Fruit fly (Drosophila melanogaster) whole organism, embryonic: ENCODE results near the gene Ten-m.

Experiments used
- CG10543 ChIP-seq: fragments of 200-800 bp; sonication (Bioruptor generic); optimal IDR thresholded peaks from 3 replicates; lab custom pipeline; 2017; ENCODE audit warnings: missing biosample characterization, mild to moderate bottlenecking, missing genetic modification characterization, moderate library complexity
- CG11695 ChIP-seq: fragments of 200-800 bp; sonication (Bioruptor generic); IDR thresholded peaks from 3 replicates; pipeline ENCODE4 v1.3.6; 2022; ENCODE audit warnings: missing biosample characterization, missing genetic modification characterization
- CG11696 ChIP-seq: fragments of 200-800 bp; sonication (Bioruptor generic); IDR thresholded peaks from 2 replicates; pipeline ENCODE4 v1.3.6; 2022; ENCODE audit warnings: missing biosample characterization, missing genetic modification characterization
- CG13775 ChIP-seq: fragments of 200-800 bp; sonication (Bioruptor generic); optimal IDR thresholded peaks from 3 replicates; lab custom pipeline; 2017; ENCODE audit warnings: missing biosample characterization, mild to moderate bottlenecking, missing genetic modification characterization
- CG15011 ChIP-seq: fragments of 200-800 bp; sonication (Bioruptor generic); optimal IDR thresholded peaks from 3 replicates; lab custom pipeline; 2018; ENCODE audit warnings: missing biosample characterization, mild to moderate bottlenecking, missing genetic modification characterization
- CG16863 ChIP-seq: fragments of 200-800 bp; sonication (Bioruptor generic); optimal IDR thresholded peaks from 3 replicates; lab custom pipeline; 2016; ENCODE audit warnings: missing biosample characterization, missing genetic modification characterization
- CG2712 ChIP-seq: fragments of 200-800 bp; optimal IDR thresholded peaks from 3 replicates; lab custom pipeline; 2019; ENCODE audit warnings: missing biosample characterization, mild to moderate bottlenecking, missing genetic modification characterization, moderate library complexity
- CG33213 ChIP-seq: fragments of 200-800 bp; sonication (Bioruptor generic); optimal IDR thresholded peaks from 3 replicates; lab custom pipeline; 2016; ENCODE audit warnings: missing biosample characterization, missing genetic modification characterization
- CG34422 ChIP-seq: fragments of 200-800 bp; sonication (Bioruptor generic); IDR thresholded peaks from 3 replicates; pipeline ENCODE4 v1.3.6; 2022; ENCODE audit warnings: missing biosample characterization, missing genetic modification characterization
- CG3726 ChIP-seq: fragments of 200-800 bp; sonication (Bioruptor generic); IDR thresholded peaks from 3 replicates; pipeline ENCODE4, ENCODE4 v1.3.6; 2022; ENCODE audit warnings: missing biosample characterization, missing genetic modification characterization
- CG42726 ChIP-seq: fragments of 200-800 bp; sonication (Bioruptor generic); IDR thresholded peaks from 2 replicates; pipeline ENCODE4 v1.3.6; 2022; ENCODE audit warnings: missing biosample characterization, missing genetic modification characterization; ENCODE audit not compliant: partially characterized antibody
- CG4404 ChIP-seq: fragments of 200-800 bp; sonication (Bioruptor generic); IDR thresholded peaks from 2 replicates; pipeline ENCODE4 v1.3.6; 2022; ENCODE audit warnings: missing biosample characterization, missing genetic modification characterization
- CG4617 ChIP-seq: fragments of 200-800 bp; sonication (Bioruptor generic); optimal IDR thresholded peaks from 3 replicates; lab custom pipeline; 2016; ENCODE audit warnings: missing biosample characterization, missing genetic modification characterization, borderline replicate concordance
- CG4820 ChIP-seq: fragments of 200-800 bp; sonication (Bioruptor generic); optimal IDR thresholded peaks from 3 replicates; lab custom pipeline; 2016; ENCODE audit warnings: missing biosample characterization, missing genetic modification characterization
- CG4854 ChIP-seq: fragments of 200-800 bp; sonication (Bioruptor generic); optimal IDR thresholded peaks from 2 replicates; lab custom pipeline; 2016; ENCODE audit warnings: missing biosample characterization, missing genetic modification characterization, inconsistent platforms
- CG6791 ChIP-seq: fragments of 200-800 bp; sonication (Bioruptor generic); IDR thresholded peaks from 3 replicates; pipeline ENCODE4 v1.3.6; 2022; ENCODE audit warnings: missing biosample characterization, missing genetic modification characterization; ENCODE audit not compliant: partially characterized antibody
- CG7357 ChIP-seq: fragments of 200-800 bp; sonication (Bioruptor generic); IDR thresholded peaks from 3 replicates; pipeline ENCODE4 v1.3.6; 2022; ENCODE audit warnings: missing biosample characterization, missing genetic modification characterization
- CG8290 ChIP-seq, 3 experiments: fragments of 200-800 bp; sonication (Bioruptor generic); optimal IDR thresholded peaks; 2 replicates each; lab custom pipeline; 2016 to 2019; ENCODE audit warnings: missing biosample characterization in 3 of 3, missing genetic modification characterization in 3 of 3, mild to moderate bottlenecking in 2 of 3, moderate library complexity in 1 of 3
- CG9215 ChIP-seq: fragments of 200-800 bp; sonication (Bioruptor generic); IDR thresholded peaks from 2 replicates; pipeline ENCODE4 v1.3.6; 2022; ENCODE audit warnings: missing biosample characterization, missing genetic modification characterization
- CG9876 ChIP-seq: fragments of 200-800 bp; sonication (Bioruptor generic); optimal IDR thresholded peaks from 2 replicates; lab custom pipeline; 2016; ENCODE audit warnings: missing biosample characterization, missing genetic modification characterization
- Chrac-16 ChIP-seq: fragments of 200-800 bp; sonication (Bioruptor generic); optimal IDR thresholded peaks from 3 replicates; lab custom pipeline; 2016; ENCODE audit warnings: missing biosample characterization, missing genetic modification characterization
- Dfd ChIP-seq, 2 experiments: fragments of >200 bp; optimal IDR thresholded peaks; 2 replicates each; lab custom pipeline; 2017; ENCODE audit warnings: missing biosample characterization in 2 of 2, missing genetic modification characterization in 2 of 2
- Dip2 ChIP-seq: fragments of 200-800 bp; sonication (Bioruptor generic); IDR thresholded peaks from 2 replicates; pipeline ENCODE4 v1.3.6; 2022; ENCODE audit warnings: missing biosample characterization, missing genetic modification characterization
- Dip3 ChIP-seq: fragments of 200-800 bp; sonication (Bioruptor generic); optimal IDR thresholded peaks from 3 replicates; lab custom pipeline; 2016; ENCODE audit warnings: missing biosample characterization, missing genetic modification characterization
- Hr51 ChIP-seq, 2 experiments: fragments of 200-800 bp; sonication (Bioruptor generic); optimal IDR thresholded peaks; 2 replicates in 1 of 2; 3 replicates in 1 of 2; lab custom pipeline; 2016 to 2018; ENCODE audit warnings: missing biosample characterization in 2 of 2, missing genetic modification characterization in 2 of 2, mild to moderate bottlenecking in 1 of 2, moderate library complexity in 1 of 2
- Hr78 ChIP-seq, 2 experiments: fragments of 200-800 bp in 1 of 2; fragments of >200 bp in 1 of 2; sonication (Bioruptor generic) in 1 of 2; optimal IDR thresholded peaks; 2 replicates each; lab custom pipeline; 2017 to 2019; ENCODE audit warnings: missing biosample characterization in 2 of 2, missing genetic modification characterization in 2 of 2, mild to moderate bottlenecking in 1 of 2, moderate library complexity in 1 of 2
- Mad ChIP-seq: fragments of 200-800 bp; sonication (Bioruptor generic); optimal IDR thresholded peaks from 2 replicates; lab custom pipeline; 2016; ENCODE audit warnings: missing biosample characterization, missing genetic modification characterization
- NC2α ChIP-seq: fragments of 200-800 bp; sonication (Bioruptor generic); optimal IDR thresholded peaks from 2 replicates; lab custom pipeline; 2016; ENCODE audit warnings: missing biosample characterization, missing genetic modification characterization
- NC2β ChIP-seq: fragments of 200-800 bp; sonication (Bioruptor generic); optimal IDR thresholded peaks from 2 replicates; lab custom pipeline; 2016; ENCODE audit warnings: missing biosample characterization, missing genetic modification characterization
- Nf-YA ChIP-seq: fragments of 200-800 bp; sonication (Bioruptor generic); IDR thresholded peaks from 2 replicates; pipeline ENCODE4 v1.3.6; 2022; ENCODE audit warnings: missing biosample characterization, missing genetic modification characterization
- Optix ChIP-seq: fragments of 200-800 bp; sonication (Bioruptor generic); IDR thresholded peaks from 3 replicates; pipeline ENCODE4 v1.3.6; 2022; ENCODE audit warnings: missing biosample characterization, missing genetic modification characterization
- Side ChIP-seq: fragments of 200-800 bp; sonication (Bioruptor generic); optimal IDR thresholded peaks from 2 replicates; lab custom pipeline; 2016; ENCODE audit warnings: missing biosample characterization, missing genetic modification characterization
- Sox102F ChIP-seq: fragments of 200-800 bp; sonication (Bioruptor generic); optimal IDR thresholded peaks from 2 replicates; lab custom pipeline; 2018; ENCODE audit warnings: missing biosample characterization, mild to moderate bottlenecking, missing genetic modification characterization, moderate library complexity
- Xrp1 ChIP-seq: fragments of 200-800 bp; sonication (Bioruptor generic); IDR thresholded peaks from 2 replicates; pipeline ENCODE4 v1.3.6; 2022; ENCODE audit warnings: missing biosample characterization, missing genetic modification characterization
- YL-1 ChIP-seq: fragments of 200-800 bp; sonication (Bioruptor generic); optimal IDR thresholded peaks from 3 replicates; lab custom pipeline; 2017; ENCODE audit warnings: missing biosample characterization, mild to moderate bottlenecking, missing genetic modification characterization
- ara ChIP-seq: fragments of 200-800 bp; sonication (Bioruptor generic); IDR thresholded peaks from 2 replicates; pipeline ENCODE4 v1.3.6; 2022; ENCODE audit warnings: missing biosample characterization, missing genetic modification characterization
- cato ChIP-seq: fragments of 200-800 bp; sonication (Bioruptor generic); optimal IDR thresholded peaks from 2 replicates; lab custom pipeline; 2016; ENCODE audit warnings: missing biosample characterization, missing genetic modification characterization, borderline replicate concordance
- caup ChIP-seq: fragments of 200-800 bp; sonication (Bioruptor generic); optimal IDR thresholded peaks from 3 replicates; lab custom pipeline; 2017; ENCODE audit warnings: missing biosample characterization, mild to moderate bottlenecking, missing genetic modification characterization, moderate library complexity; ENCODE audit not compliant: severe bottlenecking
- crc ChIP-seq: fragments of 200-800 bp; sonication (Bioruptor generic); optimal IDR thresholded peaks from 2 replicates; lab custom pipeline; 2016; ENCODE audit warnings: missing biosample characterization, missing genetic modification characterization
- dan ChIP-seq: fragments of 200-800 bp; sonication (Bioruptor generic); IDR thresholded peaks from 2 replicates; pipeline ENCODE4 v1.3.6; 2022; ENCODE audit warnings: missing biosample characterization, missing genetic modification characterization
- emc ChIP-seq: fragments of 200-800 bp; sonication (Bioruptor generic); optimal IDR thresholded peaks from 2 replicates; lab custom pipeline; 2016; ENCODE audit warnings: missing biosample characterization, missing genetic modification characterization
- ewg ChIP-seq: fragments of 200-800 bp; sonication (Bioruptor generic); optimal IDR thresholded peaks from 3 replicates; lab custom pipeline; 2017; ENCODE audit warnings: mild to moderate bottlenecking, missing biosample characterization, missing genetic modification reagents, missing genetic modification characterization
- fu2 ChIP-seq: fragments of 200-800 bp; sonication (Bioruptor generic); optimal IDR thresholded peaks from 2 replicates; lab custom pipeline; 2016; ENCODE audit warnings: missing biosample characterization, missing genetic modification characterization
- gce ChIP-seq: fragments of 200-800 bp; sonication (Bioruptor generic); IDR thresholded peaks from 3 replicates; pipeline ENCODE4 v1.3.6; 2022; ENCODE audit warnings: missing biosample characterization, missing genetic modification characterization
- jumu ChIP-seq: fragments of 200-800 bp; sonication (Bioruptor generic); optimal IDR thresholded peaks from 3 replicates; lab custom pipeline; 2016; ENCODE audit warnings: missing biosample characterization, missing genetic modification characterization
- kni ChIP-seq: fragments of 200-800 bp; sonication (Bioruptor generic); optimal IDR thresholded peaks from 3 replicates; lab custom pipeline; 2017; ENCODE audit warnings: mild to moderate bottlenecking, missing biosample characterization, missing genetic modification reagents, missing genetic modification characterization
- knrl ChIP-seq: fragments of 200-800 bp; sonication (Bioruptor generic); IDR thresholded peaks from 3 replicates; pipeline ENCODE4 v1.3.6; 2022; ENCODE audit warnings: missing biosample characterization, missing genetic modification characterization; ENCODE audit not compliant: partially characterized antibody
- org-1 ChIP-seq: fragments of 200-800 bp; sonication (Bioruptor generic); optimal IDR thresholded peaks from 2 replicates; lab custom pipeline; 2017; ENCODE audit warnings: missing biosample characterization, missing genetic modification characterization
- pho ChIP-seq: fragments of 200-800 bp; sonication (Bioruptor generic); optimal IDR thresholded peaks from 2 replicates; lab custom pipeline; 2016; ENCODE audit warnings: missing biosample characterization, missing genetic modification characterization
- pros ChIP-seq: fragments of 200-800 bp; sonication (Bioruptor generic); optimal IDR thresholded peaks from 3 replicates; lab custom pipeline; 2019; ENCODE audit warnings: missing biosample characterization, mild to moderate bottlenecking, missing genetic modification characterization, moderate library complexity
- tna ChIP-seq: fragments of 200-800 bp; sonication (Bioruptor generic); IDR thresholded peaks from 2 replicates; pipeline ENCODE4 v1.3.6; 2022; ENCODE audit warnings: missing biosample characterization, missing genetic modification characterization; ENCODE audit not compliant: partially characterized antibody

The Ten-m gene

DNA sequence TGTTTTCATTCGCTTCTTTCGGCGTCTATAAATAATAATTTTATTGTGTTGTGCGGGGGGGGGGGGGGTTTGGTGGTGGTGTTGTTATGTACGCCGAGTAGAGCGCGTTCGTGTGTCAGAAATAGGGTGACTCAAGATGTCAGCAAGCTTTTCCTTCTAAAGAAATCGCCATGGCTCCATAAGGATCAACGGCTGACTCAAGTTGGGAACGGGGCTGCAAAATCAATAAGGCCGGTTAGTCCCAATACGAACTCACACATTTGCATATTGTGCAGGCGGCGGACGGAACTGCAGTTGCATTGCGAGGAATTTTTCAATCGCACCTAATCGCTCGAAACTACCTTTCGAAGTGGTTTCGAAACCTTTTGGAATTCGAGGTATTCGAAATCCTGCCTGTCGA lies 131.0 kb downstream of the Ten-m start (continued):
- no peak for TF ChIP-seq CG4854 (GFP tag; lab: Kevin White, UChicago)
- no peak for TF ChIP-seq CG10543
- no peak for TF ChIP-seq CG6791
- TF ChIP-seq CG2712 (tag; lab: Kevin White, UChicago): no peak
- no peak for TF ChIP-seq CG33213 (GFP tag; lab: Kevin White, UChicago)
- no peak; the same call in 1 of the 2 replicates for TF ChIP-seq CG9215
- no peak for TF ChIP-seq kni
- TF ChIP-seq cato (GFP tag; lab: Kevin White, UChicago): no peak
- TF ChIP-seq CG4404 (GFP tag; lab: Robert Waterston, UW): no peak
- no peak for TF ChIP-seq Dip2 (GFP tag; lab: Robert Waterston, UW)
- no peak for TF ChIP-seq fu2 (GFP tag; lab: Kevin White, UChicago)
- no peak for TF ChIP-seq Dfd (GFP tag; optimal IDR thresholded peaks at IDR 0.05; lab: Kevin White, UChicago)
- no peak for TF ChIP-seq CG4617 (GFP tag; lab: Kevin White, UChicago)
- no peak for TF ChIP-seq dan (GFP tag; lab: Robert Waterston, UW)
- TF ChIP-seq Hr78 (GFP tag; optimal IDR thresholded peaks at IDR 0.05; lab: Kevin White, UChicago): no peak
- no peak for TF ChIP-seq Dip3 (GFP tag; lab: Kevin White, UChicago)
- TF ChIP-seq Side (GFP tag; lab: Kevin White, UChicago): no peak
- TF ChIP-seq knrl (GFP tag; lab: Robert Waterston, UW): no peak
- no peak for TF ChIP-seq emc (GFP tag; lab: Kevin White, UChicago)
- TF ChIP-seq CG11695 (GFP tag; lab: Robert Waterston, UW): peak; percentile 62; the same call in 2 of the 3 replicates
- no peak for TF ChIP-seq Nf-YA
- TF ChIP-seq CG16863 (GFP tag; lab: Kevin White, UChicago): peak; percentile 4
- no peak for TF ChIP-seq NC2α (GFP tag; lab: Kevin White, UChicago)
- peak; percentile 38; the same call in 1 of the 3 replicates for TF ChIP-seq CG7357 (GFP tag; lab: Robert Waterston, UW)
- no peak for TF ChIP-seq ewg
- TF ChIP-seq crc (GFP tag; lab: Kevin White, UChicago): no peak
- TF ChIP-seq CG34422 (GFP tag; lab: Robert Waterston, UW): peak; percentile 51; the same call in 2 of the 3 replicates
- no peak for TF ChIP-seq CG42726 (GFP tag; lab: Robert Waterston, UW)
- TF ChIP-seq gce (GFP tag; lab: Robert Waterston, UW): no peak
- no peak for TF ChIP-seq ara
- TF ChIP-seq Sox102F (GFP tag; lab: Kevin White, UChicago): peak; percentile 44
- TF ChIP-seq org-1 (GFP tag; lab: Kevin White, UChicago): peak; percentile 10
- TF ChIP-seq CG13775 (GFP tag; lab: Kevin White, UChicago): no peak
- TF ChIP-seq Xrp1: no peak
- TF ChIP-seq YL-1 (GFP tag; lab: Kevin White, UChicago): no peak
- TF ChIP-seq CG4820 (GFP tag; lab: Kevin White, UChicago): no peak
- TF ChIP-seq pho: peak; percentile 36
- TF ChIP-seq Chrac-16 (GFP tag; lab: Kevin White, UChicago): no peak
- no peak for TF ChIP-seq NC2β (GFP tag; lab: Kevin White, UChicago)
- no peak for TF ChIP-seq CG8290 (GFP tag; optimal IDR thresholded peaks at IDR 0.05; lab: Kevin White, UChicago)
- peak in 1 of 2 experiments; percentile 83 for TF ChIP-seq CG8290 (tag; optimal IDR thresholded peaks at IDR 0.05; lab: Kevin White, UChicago)
- no peak for TF ChIP-seq CG9876 (GFP tag; lab: Kevin White, UChicago)
- TF ChIP-seq Mad: no peak
- no peak for TF ChIP-seq tna (GFP tag; lab: Robert Waterston, UW)
- peak; percentile 6 for TF ChIP-seq caup (GFP tag; lab: Kevin White, UChicago)
- peak; percentile 61 for TF ChIP-seq pros (GFP tag; lab: Kevin White, UChicago)
- TF ChIP-seq Hr51 (GFP tag; optimal IDR thresholded peaks at IDR 0.05; lab: Kevin White, UChicago): peak in 1 of 2 experiments; percentile 64
- no peak for TF ChIP-seq CG11696 (GFP tag; lab: Robert Waterston, UW)
- peak; percentile 11 for TF ChIP-seq jumu (GFP tag; lab: Kevin White, UChicago)
- no peak for TF ChIP-seq CG15011 (GFP tag; lab: Kevin White, UChicago)
- no peak for TF ChIP-seq CG3726
- peak; percentile 25; the same call in 2 of the 3 replicates for TF ChIP-seq Optix (GFP tag; lab: Robert Waterston, UW)
